Worm (Caenorhabditis elegans) whole organism, early embryonic: ENCODE data around the gene F55H2.5.

Experiments
- B0310.2 ChIP-seq: sonication (generic microtip); optimal IDR thresholded peaks from 2 replicates; lab custom pipeline; 2016; ENCODE audit warnings: mild to moderate bottlenecking, missing genetic modification characterization, missing compliant biosample characterization
- F13C5.2 ChIP-seq: sonication (generic microtip); optimal IDR thresholded peaks from 2 replicates; lab custom pipeline; 2017; ENCODE audit warnings: mild to moderate bottlenecking, missing genetic modification characterization, inconsistent platforms, missing compliant biosample characterization
- aly-1 ChIP-seq: sonication (generic microtip); optimal IDR thresholded peaks from 2 replicates; lab custom pipeline; 2016; ENCODE audit warnings: missing genetic modification characterization, missing compliant biosample characterization
- ama-1 ChIP-seq: fragments of 150-350 bp; optimal IDR thresholded peaks from 2 replicates; lab custom pipeline; 2014
- ceh-13 ChIP-seq: fragments of 200-800 bp; sonication (Bioruptor generic); optimal IDR thresholded peaks from 2 replicates; lab custom pipeline; 2018; ENCODE audit warnings: mild to moderate bottlenecking, missing genetic modification characterization, missing compliant biosample characterization
- ceh-36 ChIP-seq: sonication (generic microtip); optimal IDR thresholded peaks from 2 replicates; lab custom pipeline; 2016; ENCODE audit warnings: missing genetic modification characterization, inconsistent platforms, missing compliant biosample characterization
- ets-7 ChIP-seq: sonication (generic microtip); optimal IDR thresholded peaks from 2 replicates; lab custom pipeline; 2016; ENCODE audit warnings: missing genotype, missing genetic modification characterization, missing compliant biosample characterization
- flt-1 ChIP-seq: fragments of 200-800 bp; sonication (Bioruptor generic); IDR thresholded peaks from 2 replicates; pipeline ENCODE4 v1.3.6; 2022; ENCODE audit warnings: missing genetic modification characterization, missing compliant biosample characterization
- hmbx-1 ChIP-seq: sonication (generic microtip); optimal IDR thresholded peaks from 2 replicates; lab custom pipeline; 2016; ENCODE audit warnings: mild to moderate bottlenecking, missing genetic modification characterization, missing compliant biosample characterization
- hmg-4 ChIP-seq: fragments of 200-800 bp; sonication (Bioruptor generic); optimal IDR thresholded peaks from 2 replicates; lab custom pipeline; 2018; ENCODE audit warnings: mild to moderate bottlenecking, missing genetic modification characterization, missing compliant biosample characterization
- scrt-1 ChIP-seq: fragments of 200-800 bp; sonication (Bioruptor generic); IDR thresholded peaks from 2 replicates; pipeline ENCODE4 v1.3.6; 2022; ENCODE audit warnings: missing genetic modification characterization, missing compliant biosample characterization
- tbx-11 ChIP-seq: fragments of 200-800 bp; sonication (Bioruptor generic); IDR thresholded peaks from 2 replicates; pipeline ENCODE4 v1.3.6; 2022; ENCODE audit warnings: missing genetic modification characterization, missing compliant biosample characterization
- tbx-37 ChIP-seq: fragments of 200-800 bp; sonication (Bioruptor generic); conservative IDR thresholded peaks from 2 replicates; pipeline ENCODE4 v1.3.6; 2022; ENCODE audit warnings: missing genetic modification reagents, missing genetic modification characterization, missing compliant biosample characterization

ce11 chrIII:9472464-9472863, 38.8 kb upstream of the F55H2.5 start:
- TF ChIP-seq ama-1 (lab: Kevin White, UChicago) (no peak), hmg-4 (GFP tag; lab: Kevin White, UChicago) (no peak), aly-1 (tag; lab: Kevin White, UChicago) (no peak), F13C5.2 (tag; lab: Kevin White, UChicago) (no peak), flt-1 (GFP tag; lab: Robert Waterston, UW) (no peak), tbx-37 (GFP tag; lab: Robert Waterston, UW) (no peak), tbx-11 (GFP tag; lab: Robert Waterston, UW) (no peak), ets-7 (tag; lab: Kevin White, UChicago) (no peak), B0310.2 (tag; lab: Kevin White, UChicago) (no peak), ceh-13 (GFP tag; lab: Kevin White, UChicago) (no peak), ceh-36 (tag; lab: Kevin White, UChicago) (no peak), hmbx-1 (tag; lab: Kevin White, UChicago) (no peak), scrt-1 (GFP tag; lab: Robert Waterston, UW) (no peak)
